3 fruit fly cellular contexts compared by ENCODE assay signal in genomic region chr3R:29570239-29570814, dm6.
A peak's percentile ranks its signal among the peaks of the same experiment; 100 is the strongest.
TF ChIP-seq lines count a peak whose summit lies in the region.

No protein-coding gene starts in this region.

- TF ChIP-seq CTCF in whole organism, embryonic (GFP tag; optimal IDR thresholded peaks at IDR 0.05; lab: Kevin White, UChicago), result no peak

TF ChIP-seq in whole organism, embryonic, 481 proteins besides CTCF, POLR2A, EP300 and RAD21:
- TF ChIP-seq pb (GFP tag; optimal IDR thresholded peaks at IDR 0.05; lab: Kevin White, UChicago) (no peak), Ets65A (GFP tag; lab: Kevin White, UChicago) (peak; percentile 37), Hsf (GFP tag; optimal IDR thresholded peaks at IDR 0.05; lab: Kevin White, UChicago) (no peak), cas (GFP tag; IDR thresholded peaks at IDR 0.05; lab: Robert Waterston, UW) (no peak), peb (GFP tag; IDR thresholded peaks at IDR 0.05; lab: Robert Waterston, UW) (no peak), crol (GFP tag; IDR thresholded peaks at IDR 0.05; lab: Robert Waterston, UW) (peak; percentile 60), CG6854 (GFP tag; optimal IDR thresholded peaks at IDR 0.05; lab: Kevin White, UChicago) (no peak), Dip3 (GFP tag; optimal IDR thresholded peaks at IDR 0.05; lab: Kevin White, UChicago) (no peak), Drgx (GFP tag; IDR thresholded peaks at IDR 0.05; lab: Robert Waterston, UW) (0 out of 2 replicates have a peak, but pooled peaks have one; percentile 44), CG2678 (tag; optimal IDR thresholded peaks at IDR 0.05; lab: Kevin White, UChicago) (no peak), gt (GFP tag; IDR thresholded peaks at IDR 0.05; lab: Robert Waterston, UW) (0 out of 2 replicates have a peak, but pooled peaks have one; percentile 6), pho (GFP tag; optimal IDR thresholded peaks at IDR 0.05; lab: Kevin White, UChicago) (no peak), knrl (GFP tag; IDR thresholded peaks at IDR 0.05; lab: Robert Waterston, UW; ENCODE audit: partially characterized antibody) (no peak), Aef1 (GFP tag; IDR thresholded peaks at IDR 0.05; lab: Robert Waterston, UW) (no peak), nom (GFP tag; optimal IDR thresholded peaks at IDR 0.05; lab: Kevin White, UChicago) (peak; percentile 30), Ssrp (tag; optimal IDR thresholded peaks at IDR 0.05; lab: Kevin White, UChicago) (no peak), Meics (GFP tag; optimal IDR thresholded peaks at IDR 0.05; lab: Kevin White, UChicago) (no peak)

TF ChIP-seq in whole organism, prepupa, 60 proteins besides CTCF, POLR2A, EP300 and RAD21 (continues in another document):
- TF ChIP-seq ss (GFP tag; optimal IDR thresholded peaks at IDR 0.05; lab: Kevin White, UChicago) (peak; percentile 66 to 70), CG1621 (tag; optimal IDR thresholded peaks at IDR 0.05; lab: Kevin White, UChicago) (peak; percentile 4), Lpt (GFP tag; optimal IDR thresholded peaks at IDR 0.05; lab: Kevin White, UChicago) (no peak), eg (GFP tag; IDR thresholded peaks at IDR 0.05; lab: Robert Waterston, UW) (peak; percentile 37; the same call in 1 of the 3 replicates), Eip75B (GFP tag; optimal IDR thresholded peaks at IDR 0.05; lab: Kevin White, UChicago) (peak; percentile 17), CG8319 (GFP tag; optimal IDR thresholded peaks at IDR 0.05; lab: Kevin White, UChicago) (no peak), esn (GFP tag; optimal IDR thresholded peaks at IDR 0.05; lab: Kevin White, UChicago) (no peak), CG6276 (GFP tag; optimal IDR thresholded peaks at IDR 0.05; lab: Kevin White, UChicago) (peak; percentile 36), acj6 (GFP tag; optimal IDR thresholded peaks at IDR 0.05; lab: Kevin White, UChicago) (peak; percentile 40), Hr38 (GFP tag; optimal IDR thresholded peaks at IDR 0.05; lab: Kevin White, UChicago) (no peak), CG6792 (GFP tag; optimal IDR thresholded peaks at IDR 0.05; lab: Kevin White, UChicago) (peak; percentile 27), CG6808 (GFP tag; optimal IDR thresholded peaks at IDR 0.05; lab: Kevin White, UChicago) (peak; percentile 65), CG7368 (GFP tag; optimal IDR thresholded peaks at IDR 0.05; lab: Kevin White, UChicago) (no peak), CG15336 (GFP tag; IDR thresholded peaks at IDR 0.05; lab: Robert Waterston, UW) (peak; percentile 64), cyc (GFP tag; optimal IDR thresholded peaks at IDR 0.05; lab: Kevin White, UChicago) (no peak), pdm3 (GFP tag; optimal IDR thresholded peaks at IDR 0.05; lab: Kevin White, UChicago) (no peak), CG3919 (GFP tag; optimal IDR thresholded peaks at IDR 0.05; lab: Kevin White, UChicago) (peak; percentile 8), vri (GFP tag; optimal IDR thresholded peaks at IDR 0.05; lab: Kevin White, UChicago) (no peak), dsx (GFP tag; optimal IDR thresholded peaks at IDR 0.05; lab: Kevin White, UChicago; ENCODE audit: poor library complexity, severe bottlenecking) (peak; percentile 57), fd85E (GFP tag; optimal IDR thresholded peaks at IDR 0.05; lab: Kevin White, UChicago) (no peak), Ets96B (tag; optimal IDR thresholded peaks at IDR 0.05; lab: Kevin White, UChicago) (peak; percentile 73), Smox (GFP tag; optimal IDR thresholded peaks at IDR 0.05; lab: Kevin White, UChicago) (no peak), CG11294 (GFP tag; IDR thresholded peaks at IDR 0.05; lab: Robert Waterston, UW) (no peak), Blimp-1 (GFP tag; optimal IDR thresholded peaks at IDR 0.05; lab: Kevin White, UChicago) (no peak), Gug (GFP tag; IDR thresholded peaks at IDR 0.05; lab: Robert Waterston, UW) (0 out of 2 replicates have a peak, but pooled peaks have one; percentile 30), CG10669 (GFP tag; optimal IDR thresholded peaks at IDR 0.05; lab: Kevin White, UChicago) (peak; percentile 47), CG32006 (GFP tag; optimal IDR thresholded peaks at IDR 0.05; lab: Kevin White, UChicago) (peak; percentile 69), svp (GFP tag; lab: Kevin White, UChicago) (peak; percentile 44), Met (GFP tag; optimal IDR thresholded peaks at IDR 0.05; lab: Kevin White, UChicago) (no peak), CG3032 (tag; optimal IDR thresholded peaks at IDR 0.05; lab: Kevin White, UChicago) (peak; percentile 75), CG8119 (GFP tag; IDR thresholded peaks at IDR 0.05; lab: Robert Waterston, UW) (peak; percentile 62), CG6163 (GFP tag; IDR thresholded peaks at IDR 0.05; lab: Robert Waterston, UW) (0 out of 3 replicates have a peak, but pooled peaks have one; percentile 20), Eip78C (GFP tag; lab: Kevin White, UChicago) (peak; percentile 78), Eip93F (GFP tag; optimal IDR thresholded peaks at IDR 0.05; lab: Kevin White, UChicago) (no peak), net (GFP tag; optimal IDR thresholded peaks at IDR 0.05; lab: Kevin White, UChicago) (peak; percentile 15), achi (GFP tag; optimal IDR thresholded peaks at IDR 0.05; lab: Kevin White, UChicago) (peak; percentile 56), topi (GFP tag; optimal IDR thresholded peaks at IDR 0.05; lab: Kevin White, UChicago) (no peak), Sox14 (GFP tag; optimal IDR thresholded peaks at IDR 0.05; lab: Kevin White, UChicago) (peak; percentile 22), lz (GFP tag; optimal IDR thresholded peaks at IDR 0.05; lab: Kevin White, UChicago) (no peak)

TF ChIP-seq in whole organism, pupa, 21 proteins besides CTCF, POLR2A, EP300 and RAD21:
- TF ChIP-seq CG8301 (tag; optimal IDR thresholded peaks at IDR 0.05; lab: Kevin White, UChicago) (peak; percentile 69), rn (GFP tag; IDR thresholded peaks at IDR 0.05; lab: Robert Waterston, UW) (no peak), Snoo (tag; optimal IDR thresholded peaks at IDR 0.05; lab: Kevin White, UChicago) (no peak), CG4496 (GFP tag; IDR thresholded peaks at IDR 0.05; lab: Robert Waterston, UW) (no peak), CG12605 (GFP tag; IDR thresholded peaks at IDR 0.05; lab: Robert Waterston, UW) (peak; percentile 39; the same call in 1 of the 2 replicates), CG14655 (GFP tag; optimal IDR thresholded peaks at IDR 0.05; lab: Kevin White, UChicago) (peak; percentile 72), CG32121 (GFP tag; IDR thresholded peaks at IDR 0.05; lab: Robert Waterston, UW) (no peak), CG8159 (tag; optimal IDR thresholded peaks at IDR 0.05; lab: Kevin White, UChicago) (peak; percentile 78), CG10348 (GFP tag; IDR thresholded peaks at IDR 0.05; lab: Robert Waterston, UW) (no peak), Pif1B (GFP tag; optimal IDR thresholded peaks at IDR 0.05; lab: Kevin White, UChicago) (peak; percentile 17), fd96Ca (GFP tag; IDR thresholded peaks at IDR 0.05; lab: Robert Waterston, UW) (no peak), CG13204 (GFP tag; optimal IDR thresholded peaks at IDR 0.05; lab: Kevin White, UChicago) (no peak), CG34367 (tag; optimal IDR thresholded peaks at IDR 0.05; lab: Kevin White, UChicago) (peak; percentile 38), CG9948 (tag; optimal IDR thresholded peaks at IDR 0.05; lab: Kevin White, UChicago) (peak; percentile 67), gl (tag; optimal IDR thresholded peaks at IDR 0.05; lab: Kevin White, UChicago) (no peak), Pif1A (GFP tag; optimal IDR thresholded peaks at IDR 0.05; lab: Kevin White, UChicago) (no peak), Ets98B (GFP tag; IDR thresholded peaks at IDR 0.05; lab: Robert Waterston, UW) (no peak), CG17806 (tag; optimal IDR thresholded peaks at IDR 0.05; lab: Kevin White, UChicago) (peak; percentile 66), D1 (tag; optimal IDR thresholded peaks at IDR 0.05; lab: Kevin White, UChicago) (no peak), EcR (GFP tag; optimal IDR thresholded peaks at IDR 0.05; lab: Kevin White, UChicago) (no peak), CG15710 (tag; optimal IDR thresholded peaks at IDR 0.05; lab: Kevin White, UChicago) (peak; percentile 66)

Comparison
In these comparisons a context has a peak if more than half of its experiments do, and no peak if none do; other contexts are left out.
1. Of the 7 proteins assayed by ChIP-seq in both whole organism, embryonic and whole organism, prepupa: peak only in whole organism, embryonic: none; only in whole organism, prepupa: Gug; in both: none; in neither: 6.